Fruit fly (Drosophila melanogaster): ENCODE measurements around the gene CG32640.

CG32640 gene

DNA sequence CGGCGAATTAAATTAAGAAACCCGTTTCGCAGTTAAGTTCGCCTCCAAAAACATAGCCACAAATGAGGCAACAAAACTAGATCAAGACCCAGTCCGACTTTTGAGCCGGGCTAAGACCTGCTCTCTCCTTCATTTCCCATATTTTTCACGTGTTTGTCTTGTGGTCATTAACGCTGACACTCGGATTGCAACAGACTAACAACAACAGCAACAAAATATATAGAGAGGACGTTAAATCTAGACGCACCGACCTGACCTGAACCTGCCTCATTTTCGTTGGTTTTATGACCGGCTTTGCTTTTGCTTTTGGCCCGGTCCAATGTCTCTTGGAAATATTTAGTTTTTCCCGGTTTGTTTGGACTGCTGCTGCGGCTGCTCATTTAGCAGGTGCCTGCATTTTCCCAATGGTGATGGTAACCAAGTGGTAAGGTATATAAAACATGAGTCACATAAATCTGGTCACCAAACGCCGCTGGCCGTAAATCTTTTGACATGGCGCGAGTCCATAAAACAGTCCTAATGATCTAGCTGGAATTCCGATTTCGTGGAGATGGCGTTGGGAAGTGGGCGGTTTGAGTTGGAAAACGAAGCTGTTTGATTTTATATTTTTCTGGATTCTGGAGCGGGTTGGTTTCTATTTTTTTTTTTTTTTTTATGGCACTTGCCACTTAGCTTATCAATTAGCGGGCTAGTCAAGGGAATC lies 49.9 kb downstream of the CG32640 start:
- TF ChIP-seq Eip74EF (GFP tag; optimal IDR thresholded peaks at IDR 0.05) (no peak), abd-A (tag; optimal IDR thresholded peaks at IDR 0.05) (peak; percentile 49), cad (GFP tag; optimal IDR thresholded peaks at IDR 0.05) (peak; percentile 89), CG4360 (GFP tag; IDR thresholded peaks at IDR 0.05) (peak; percentile 17; the same call in 1 of the 2 replicates), Neu2 (GFP tag; optimal IDR thresholded peaks at IDR 0.05; ENCODE audit: borderline replicate concordance) (peak; percentile 32), dmrt99B (tag; optimal IDR thresholded peaks at IDR 0.05) (no peak), kni (GFP tag; optimal IDR thresholded peaks at IDR 0.05) (peak; percentile 59), CG15601 (tag; optimal IDR thresholded peaks at IDR 0.05) (no peak), Stat92E (GFP tag; optimal IDR thresholded peaks at IDR 0.05) (peak in 1 of 3 experiments; percentile 8), CG15479 (GFP tag; optimal IDR thresholded peaks at IDR 0.05) (peak; percentile 74), ato (GFP tag; IDR thresholded peaks at IDR 0.05; ENCODE audit: partially characterized antibody) (no peak), pita (GFP tag; optimal IDR thresholded peaks at IDR 0.05) (no peak), CG4424 (GFP tag; optimal IDR thresholded peaks at IDR 0.05) (no peak), trem (tag; optimal IDR thresholded peaks at IDR 0.05) (no peak), CG6765 (GFP tag; optimal IDR thresholded peaks at IDR 0.05) (no peak), C15 (GFP tag; IDR thresholded peaks at IDR 0.05) (no peak), sd (tag; optimal IDR thresholded peaks at IDR 0.05) (peak; percentile 44), Hr78 (GFP tag; optimal IDR thresholded peaks at IDR 0.05) (peak in 1 of 2 experiments; percentile 71), oc (tag; optimal IDR thresholded peaks at IDR 0.05) (peak; percentile 32), ro (GFP tag; IDR thresholded peaks at IDR 0.05) (no peak), Sox102F (GFP tag; optimal IDR thresholded peaks at IDR 0.05) (no peak), Ets65A (GFP tag) (peak; percentile 18), grau (tag; optimal IDR thresholded peaks at IDR 0.05) (no peak), CG13894 (tag; optimal IDR thresholded peaks at IDR 0.05) (no peak), Spps (tag; optimal IDR thresholded peaks at IDR 0.05) (no peak), tll (GFP tag; optimal IDR thresholded peaks at IDR 0.05) (peak in 1 of 2 experiments; percentile 91), zen (tag; optimal IDR thresholded peaks at IDR 0.05) (peak; percentile 92)

All from whole organism, embryonic.